Worm (Caenorhabditis elegans) whole organism, L4 larva: ENCODE results near the gene R10E4.3.

Experiments used
- ces-1 ChIP-seq: fragments of 150-350 bp; sonication (generic microtip); optimal IDR thresholded peaks from 4 replicates; lab custom pipeline; 2014; ENCODE audit warnings: missing biosample characterization, missing genetic modification reagents, missing genetic modification characterization
- nhr-11 ChIP-seq: fragments of 150-350 bp; optimal IDR thresholded peaks from 2 replicates; lab custom pipeline; 2014; ENCODE audit warnings: missing biosample characterization, missing genetic modification characterization
- nhr-76 ChIP-seq: fragments of 150-350 bp; optimal IDR thresholded peaks from 2 replicates; lab custom pipeline; 2014; ENCODE audit warnings: missing biosample characterization, missing genetic modification characterization
- snpc-4 ChIP-seq: fragments of 150-350 bp; optimal IDR thresholded peaks from 2 replicates; lab custom pipeline; 2014; ENCODE audit warnings: missing biosample characterization, missing genetic modification characterization
- ztf-7 ChIP-seq: fragments of 150-350 bp; optimal IDR thresholded peaks from 2 replicates; lab custom pipeline; 2014; ENCODE audit warnings: missing biosample characterization, missing genetic modification characterization

DNA sequence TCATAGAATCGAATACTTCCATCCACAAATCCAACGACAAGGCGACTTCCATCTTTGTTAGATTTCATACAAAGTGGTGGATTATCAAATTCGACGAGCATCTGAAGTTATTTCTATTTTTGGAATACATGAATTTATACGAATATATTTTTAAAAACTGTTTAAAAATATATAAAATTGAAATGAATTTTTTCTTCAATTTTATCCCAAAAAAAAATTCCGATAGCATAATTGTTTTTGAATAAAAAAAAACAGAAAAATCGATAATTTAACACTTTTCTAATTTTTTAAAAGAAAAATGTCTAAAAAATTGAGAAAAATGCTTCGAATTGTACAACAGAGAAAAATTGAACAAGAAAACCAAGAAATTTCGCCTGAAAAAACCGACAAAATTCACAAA, 39.7 kb downstream of the R10E4.3 start, which contains the start of gene Y44F5A.1:
- TF ChIP-seq ces-1 (GFP tag; lab: Kevin White, UChicago): no peak
- no peak for TF ChIP-seq nhr-11 (tag; lab: Kevin White, UChicago)
- TF ChIP-seq nhr-76 (tag; lab: Kevin White, UChicago): no peak
- no peak for TF ChIP-seq snpc-4 (tag; lab: Kevin White, UChicago)
- no peak for TF ChIP-seq ztf-7 (tag; lab: Kevin White, UChicago)
